Fruit fly (Drosophila melanogaster): ENCODE measurements around the gene CG3117.

Gene CG3117

DNA sequence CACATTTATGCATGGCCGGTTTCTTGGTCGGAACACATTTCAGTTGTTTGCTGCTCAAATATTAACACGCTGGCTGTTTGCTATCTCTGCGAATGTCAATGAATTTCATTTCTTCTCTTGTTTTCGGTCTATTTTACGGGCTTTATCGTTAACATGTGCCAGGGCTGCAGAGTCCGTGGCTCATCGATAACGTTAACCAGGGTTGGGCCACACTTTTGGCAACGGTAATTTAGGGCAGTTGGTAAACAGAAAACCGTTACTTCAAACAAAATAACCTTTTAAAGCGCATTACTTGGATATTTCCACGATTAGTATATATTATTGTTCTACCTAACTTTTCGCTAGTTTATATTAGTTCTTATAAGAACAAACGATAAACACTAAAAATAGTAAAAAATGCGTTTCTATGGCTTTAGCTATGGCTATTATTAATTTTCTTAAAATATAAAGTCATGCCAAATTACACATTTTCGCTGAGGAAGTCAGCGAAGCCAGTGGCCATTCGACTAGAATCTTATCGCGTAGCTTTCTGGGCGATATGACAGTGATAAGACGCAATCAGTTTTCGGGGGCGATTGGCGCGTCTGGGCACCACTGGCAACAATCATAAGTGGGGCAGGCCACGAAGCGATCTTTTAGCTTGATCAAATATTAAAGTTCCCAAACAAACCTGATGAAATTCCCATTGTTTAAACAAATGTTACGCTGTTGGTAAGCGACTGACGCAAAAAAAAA lies 36.1 kb upstream of the CG3117 start:
- TF ChIP-seq CG8478 (optimal IDR thresholded peaks at IDR 0.05) (no peak), psq (optimal IDR thresholded peaks at IDR 0.05) (no peak), usp (GFP tag; optimal IDR thresholded peaks at IDR 0.05) (no peak), pan (optimal IDR thresholded peaks at IDR 0.05) (no peak), Dll (optimal IDR thresholded peaks at IDR 0.05) (no peak), EcR (GFP tag; optimal IDR thresholded peaks at IDR 0.05) (no peak)

- TF ChIP-seq psq (optimal IDR thresholded peaks at IDR 0.05) (no peak), usp (GFP tag; optimal IDR thresholded peaks at IDR 0.05) (no peak), CG8478 (optimal IDR thresholded peaks at IDR 0.05) (no peak), Dll (optimal IDR thresholded peaks at IDR 0.05) (no peak), EcR (GFP tag; optimal IDR thresholded peaks at IDR 0.05) (no peak), pan (optimal IDR thresholded peaks at IDR 0.05) (no peak)
These were observed 31.8 kb upstream of the CG3117 start, which contains the start of gene RabGGTb for dm6 chr2L:2878859-2879258. Gene RabGGTb, plus strand, starts transcription at chr2L:2879112.

dm6 chr2L:2878188-2878587 lies 31.2 kb upstream of the CG3117 start, which contains the start of the genes Prx6a and Sbat:
Gene Prx6a, minus strand, starts transcription at chr2L:2878232.
Gene Sbat, plus strand, starts transcription at chr2L:2878344.
- TF ChIP-seq psq (optimal IDR thresholded peaks at IDR 0.05) (no peak), pan (optimal IDR thresholded peaks at IDR 0.05) (no peak), CG8478 (optimal IDR thresholded peaks at IDR 0.05) (no peak), Dll (optimal IDR thresholded peaks at IDR 0.05) (no peak), EcR (GFP tag; optimal IDR thresholded peaks at IDR 0.05) (no peak), usp (GFP tag; optimal IDR thresholded peaks at IDR 0.05) (no peak)

- TF ChIP-seq pan (optimal IDR thresholded peaks at IDR 0.05) (no peak), Dll (optimal IDR thresholded peaks at IDR 0.05) (no peak), usp (GFP tag; optimal IDR thresholded peaks at IDR 0.05) (no peak), psq (optimal IDR thresholded peaks at IDR 0.05) (no peak)
These were observed 27.7 kb upstream of the CG3117 start, which contains the start of gene CG8814 for dm6 chr2L:2874542-2875194. Gene CG8814, plus strand, starts transcription at chr2L:2874890.

- TF ChIP-seq CG8478 (optimal IDR thresholded peaks at IDR 0.05) (no peak), psq (optimal IDR thresholded peaks at IDR 0.05) (no peak), EcR (GFP tag; optimal IDR thresholded peaks at IDR 0.05) (no peak), usp (GFP tag; optimal IDR thresholded peaks at IDR 0.05) (no peak), Dll (optimal IDR thresholded peaks at IDR 0.05) (no peak), pan (optimal IDR thresholded peaks at IDR 0.05) (no peak)
These were observed 27.2 kb upstream of the CG3117 start, which contains the start of gene Ifrd1 for dm6 chr2L:2874185-2874541. Gene Ifrd1, minus strand, starts transcription at chr2L:2874489.

DNA sequence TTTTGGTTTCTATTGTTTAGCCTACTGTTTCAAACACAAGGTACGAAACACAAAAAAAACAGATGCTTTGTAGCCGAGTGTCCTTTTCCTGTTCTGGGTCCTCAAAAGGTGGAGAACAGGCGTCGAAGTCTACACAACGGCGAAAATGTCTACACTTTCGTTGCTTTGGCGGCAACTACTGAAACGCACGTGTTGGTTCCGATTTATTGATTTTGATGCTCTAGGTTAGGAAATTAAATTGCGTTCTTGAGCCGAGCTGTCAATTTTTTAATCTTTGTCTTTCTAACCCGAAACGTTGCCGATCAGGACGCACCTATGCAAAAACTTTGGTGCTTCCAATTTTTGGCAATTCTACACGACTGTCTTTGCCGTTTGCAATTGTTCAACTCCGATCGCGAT lies 26.7 kb upstream of the CG3117 start:
- no peak for TF ChIP-seq Dll (optimal IDR thresholded peaks at IDR 0.05)
- no peak for TF ChIP-seq pan (optimal IDR thresholded peaks at IDR 0.05)
- TF ChIP-seq psq (optimal IDR thresholded peaks at IDR 0.05), result no peak
- TF ChIP-seq CG8478 (optimal IDR thresholded peaks at IDR 0.05), result no peak
- TF ChIP-seq EcR (GFP tag; optimal IDR thresholded peaks at IDR 0.05), result no peak
- no peak for TF ChIP-seq usp (GFP tag; optimal IDR thresholded peaks at IDR 0.05)

DNA sequence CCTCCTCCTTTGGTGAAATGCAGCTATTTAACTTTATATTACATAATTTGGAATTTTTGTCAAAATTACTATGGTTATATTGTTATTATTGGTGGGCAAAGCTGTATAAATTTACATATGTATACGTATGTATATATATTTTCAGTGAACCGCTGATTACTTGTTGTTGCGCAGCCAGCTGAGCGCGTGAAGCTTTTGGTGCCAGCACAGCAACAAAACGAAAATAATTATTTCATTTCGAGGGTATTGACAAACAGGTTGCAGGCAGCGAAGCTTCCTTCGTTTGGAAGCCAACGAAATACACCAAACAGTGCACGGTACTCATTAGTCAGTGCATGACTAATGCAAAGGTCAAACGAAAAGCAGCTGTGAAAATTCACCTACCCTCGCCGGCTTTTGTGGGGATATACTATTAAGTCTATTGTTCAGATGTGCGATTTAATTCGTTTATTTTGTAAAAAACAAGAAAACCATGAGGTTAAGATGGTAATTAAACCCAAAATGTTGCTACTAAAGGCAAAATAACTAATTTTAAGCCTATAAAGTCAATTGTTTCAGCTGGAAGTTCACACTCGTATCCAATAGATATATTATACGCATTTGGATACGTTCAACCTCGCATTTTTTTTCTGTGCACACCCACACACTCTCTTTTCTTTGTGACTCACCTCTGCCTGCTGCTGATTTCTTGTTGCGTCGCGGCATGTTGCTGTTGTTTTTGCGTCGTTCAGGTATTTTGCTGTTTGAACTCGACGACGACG lies 26.1 kb upstream of the CG3117 start:
- TF ChIP-seq pan (optimal IDR thresholded peaks at IDR 0.05), result no peak
- TF ChIP-seq psq (optimal IDR thresholded peaks at IDR 0.05), result no peak
- no peak for TF ChIP-seq usp (GFP tag; optimal IDR thresholded peaks at IDR 0.05)
- no peak for TF ChIP-seq EcR (GFP tag; optimal IDR thresholded peaks at IDR 0.05)
- no peak for TF ChIP-seq CG8478 (optimal IDR thresholded peaks at IDR 0.05)
- TF ChIP-seq Dll (optimal IDR thresholded peaks at IDR 0.05), result no peak

- no peak for TF ChIP-seq CG8478 (optimal IDR thresholded peaks at IDR 0.05)
- TF ChIP-seq usp (GFP tag; optimal IDR thresholded peaks at IDR 0.05), result no peak
These were observed 25.4 kb upstream of the CG3117 start for dm6 chr2L:2872309-2872932.

dm6 chr2L:2869008-2869702 lies 22.1 kb upstream of the CG3117 start, which contains the start of gene CG8813:
Gene CG8813, plus strand, starts transcription at chr2L:2869652.
- TF ChIP-seq CG8478 (optimal IDR thresholded peaks at IDR 0.05) (no peak), psq (optimal IDR thresholded peaks at IDR 0.05) (no peak), usp (GFP tag; optimal IDR thresholded peaks at IDR 0.05) (no peak), Dll (optimal IDR thresholded peaks at IDR 0.05) (no peak), pan (optimal IDR thresholded peaks at IDR 0.05) (no peak), EcR (GFP tag; optimal IDR thresholded peaks at IDR 0.05) (no peak)

DNA sequence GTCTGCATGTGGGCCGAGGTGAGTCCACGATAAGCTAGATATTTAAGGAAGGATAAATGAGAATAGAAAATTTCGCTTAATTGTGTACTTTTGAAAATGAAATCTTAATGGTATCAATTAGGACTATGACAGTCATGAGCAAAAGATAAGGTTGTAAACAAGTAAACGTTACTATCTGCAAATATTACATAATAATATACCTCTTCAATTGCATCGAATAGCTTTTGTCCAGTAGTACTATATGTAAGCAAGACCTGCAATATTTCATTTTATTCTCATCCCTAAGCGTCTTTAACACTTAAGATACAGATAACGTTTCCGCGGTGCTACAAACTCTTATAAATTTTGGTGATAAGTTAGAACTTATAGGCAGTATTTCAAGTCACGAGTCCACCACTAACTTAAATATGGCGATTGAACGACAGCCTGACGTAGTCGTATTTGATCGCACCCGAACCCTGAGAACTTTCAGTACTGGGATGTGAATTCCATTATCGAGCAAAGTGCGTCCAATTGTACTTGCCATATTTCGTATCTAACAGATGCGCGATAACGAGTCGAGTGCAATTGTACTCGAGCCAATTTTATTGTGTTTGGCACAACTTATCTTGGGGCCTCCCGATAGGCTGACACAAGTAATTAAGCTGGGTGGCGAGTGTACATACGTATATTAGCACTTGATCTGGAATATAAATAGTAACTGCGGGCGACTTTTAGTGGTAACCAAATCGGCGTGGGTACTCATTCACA lies 18.7 kb upstream of the CG3117 start:
- TF ChIP-seq usp (GFP tag; optimal IDR thresholded peaks at IDR 0.05), result no peak
- TF ChIP-seq Dll (optimal IDR thresholded peaks at IDR 0.05), result no peak
- no peak for TF ChIP-seq CG8478 (optimal IDR thresholded peaks at IDR 0.05)
- TF ChIP-seq EcR (GFP tag; optimal IDR thresholded peaks at IDR 0.05), result no peak
- no peak for TF ChIP-seq psq (optimal IDR thresholded peaks at IDR 0.05)
- no peak for TF ChIP-seq pan (optimal IDR thresholded peaks at IDR 0.05)

All from whole organism.